Fruit fly (Drosophila melanogaster): Measurements from ENCODE around the gene CG13398.

The CG13398 gene

DNA sequence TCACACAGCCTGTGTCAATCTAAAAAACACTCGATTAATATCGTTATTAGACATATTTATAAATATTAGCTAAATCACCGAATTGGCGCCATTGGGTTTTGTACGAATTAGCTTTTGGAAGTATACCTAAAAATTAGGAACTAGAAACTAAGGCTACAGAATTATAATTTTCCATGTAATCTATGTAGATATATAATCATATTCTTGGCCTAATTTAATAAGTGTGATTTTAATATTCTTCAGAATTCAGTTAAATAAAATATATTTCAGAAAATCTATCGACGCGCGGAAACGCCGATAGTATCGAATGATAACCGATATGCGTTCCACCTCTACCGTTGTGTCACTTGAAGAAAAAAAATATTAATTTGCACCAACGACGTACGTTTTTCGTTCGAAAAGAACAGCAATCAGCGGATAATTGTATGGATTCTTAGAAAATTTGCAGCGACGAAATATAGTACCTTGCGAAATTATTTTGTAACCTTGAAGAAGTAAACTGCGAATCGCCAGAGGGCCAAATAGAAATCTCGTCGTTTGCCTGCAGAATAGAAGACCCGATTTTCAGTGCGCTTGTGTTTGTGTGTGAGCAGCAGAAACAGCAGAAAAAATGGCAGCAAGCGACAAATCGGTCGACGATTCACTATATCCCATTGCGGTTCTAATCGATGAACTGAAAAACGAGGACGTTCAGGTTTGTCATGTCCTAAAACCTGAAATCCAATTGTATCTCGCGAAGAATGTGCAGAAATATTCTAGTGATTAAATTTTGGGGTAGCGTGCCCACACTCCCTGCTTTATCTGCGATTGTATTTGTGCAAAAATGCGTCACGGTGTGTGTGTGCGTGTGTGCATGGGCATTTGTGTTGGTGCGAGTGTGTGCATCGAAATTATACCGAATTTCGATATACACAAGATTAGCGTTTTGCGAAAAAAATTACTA lies 49.1 kb downstream of the CG13398 start, which contains the start of gene Pp2A-29B (continued):
- TF ChIP-seq Ssrp (tag; optimal IDR thresholded peaks at IDR 0.05) (no peak), HLHmδ (GFP tag; optimal IDR thresholded peaks at IDR 0.05) (no peak), eyg (GFP tag; optimal IDR thresholded peaks at IDR 0.05) (no peak), cato (GFP tag; optimal IDR thresholded peaks at IDR 0.05; ENCODE audit: borderline replicate concordance) (no peak), abd-A (tag; optimal IDR thresholded peaks at IDR 0.05) (peak; percentile 89), CG10209 (GFP tag; optimal IDR thresholded peaks at IDR 0.05) (no peak), D (optimal IDR thresholded peaks at IDR 0.05) (no peak), D (GFP tag; optimal IDR thresholded peaks at IDR 0.05) (no peak), fu2 (GFP tag; optimal IDR thresholded peaks at IDR 0.05) (no peak), CG6689 (GFP tag; IDR thresholded peaks at IDR 0.05) (no peak), CG17385 (GFP tag; optimal IDR thresholded peaks at IDR 0.05) (peak; percentile 6), GATAe (GFP tag; conservative IDR thresholded peaks at IDR 0.05) (no peak), tna (GFP tag; IDR thresholded peaks at IDR 0.05; ENCODE audit: partially characterized antibody) (peak; percentile 95), vnd (GFP tag; IDR thresholded peaks at IDR 0.05; ENCODE audit: partially characterized antibody) (peak; percentile 100), dan (GFP tag; IDR thresholded peaks at IDR 0.05) (no peak), pros (GFP tag; optimal IDR thresholded peaks at IDR 0.05) (no peak), CG33213 (GFP tag; optimal IDR thresholded peaks at IDR 0.05) (no peak), seq (GFP tag; IDR thresholded peaks at IDR 0.05) (no peak), onecut (GFP tag; IDR thresholded peaks at IDR 0.05) (no peak), CG17361 (GFP tag; IDR thresholded peaks at IDR 0.05) (peak; percentile 67; the same call in 2 of the 3 replicates), ash1 (GFP tag; optimal IDR thresholded peaks at IDR 0.05) (no peak), HLH54F (GFP tag; optimal IDR thresholded peaks at IDR 0.05) (no peak), CG1024 (GFP tag; IDR thresholded peaks at IDR 0.05) (no peak), her (GFP tag; optimal IDR thresholded peaks at IDR 0.05) (no peak), nerfin-2 (GFP tag; IDR thresholded peaks at IDR 0.05; ENCODE audit: partially characterized antibody) (peak; percentile 98), klu (GFP tag; IDR thresholded peaks at IDR 0.05) (peak; percentile 45; the same call in 1 of the 2 replicates), CG2875 (GFP tag; optimal IDR thresholded peaks at IDR 0.05) (no peak), CG9876 (GFP tag; optimal IDR thresholded peaks at IDR 0.05) (no peak), CG12769 (tag; optimal IDR thresholded peaks at IDR 0.05) (no peak), yki (optimal IDR thresholded peaks at IDR 0.05) (no peak), Lpt (GFP tag; optimal IDR thresholded peaks at IDR 0.05) (no peak), nerfin-1 (tag; optimal IDR thresholded peaks at IDR 0.05) (peak; percentile 100), row (GFP tag; IDR thresholded peaks at IDR 0.05) (peak; percentile 85), Chrac-16 (GFP tag; optimal IDR thresholded peaks at IDR 0.05) (no peak), cwo (GFP tag; optimal IDR thresholded peaks at IDR 0.05) (no peak), Usf (GFP tag; optimal IDR thresholded peaks at IDR 0.05) (no peak), chn (GFP tag; optimal IDR thresholded peaks at IDR 0.05) (no peak), emc (GFP tag; optimal IDR thresholded peaks at IDR 0.05) (no peak), Antp (GFP tag; optimal IDR thresholded peaks at IDR 0.05) (no peak), CG2712 (tag; optimal IDR thresholded peaks at IDR 0.05) (peak; percentile 61), CG3995 (GFP tag; optimal IDR thresholded peaks at IDR 0.05) (peak; percentile 96), CG4854 (GFP tag; optimal IDR thresholded peaks at IDR 0.05) (no peak), jumu (GFP tag; optimal IDR thresholded peaks at IDR 0.05) (no peak), Doc3 (GFP tag; IDR thresholded peaks at IDR 0.05; ENCODE audit: partially characterized antibody) (peak; percentile 99), Vsx1 (GFP tag; optimal IDR thresholded peaks at IDR 0.05) (peak; percentile 64), E2f2 (GFP tag; IDR thresholded peaks at IDR 0.05) (peak; percentile 88), Six4 (GFP tag; optimal IDR thresholded peaks at IDR 0.05) (no peak), CG7357 (GFP tag; IDR thresholded peaks at IDR 0.05) (no peak), pfk (GFP tag; optimal IDR thresholded peaks at IDR 0.05) (no peak), Hsf (GFP tag; optimal IDR thresholded peaks at IDR 0.05) (peak; percentile 18)

Measured in whole organism, embryonic.